Fruit fly (Drosophila melanogaster) Kc167 (cell line): ENCODE measurements around the gene Or67c.

Experiments used
- Myc ChIP-seq: fragments of >200 bp; optimal IDR thresholded peaks from 2 replicates; lab custom pipeline; 2017; ENCODE audit warnings: missing external identifiers
- h ChIP-seq: fragments of >200 bp; optimal IDR thresholded peaks from 3 replicates; lab custom pipeline; 2018; ENCODE audit warnings: missing external identifiers
- psq ChIP-seq: fragments of >200 bp; optimal IDR thresholded peaks from 2 replicates; lab custom pipeline; 2017; ENCODE audit warnings: missing external identifiers

DNA sequence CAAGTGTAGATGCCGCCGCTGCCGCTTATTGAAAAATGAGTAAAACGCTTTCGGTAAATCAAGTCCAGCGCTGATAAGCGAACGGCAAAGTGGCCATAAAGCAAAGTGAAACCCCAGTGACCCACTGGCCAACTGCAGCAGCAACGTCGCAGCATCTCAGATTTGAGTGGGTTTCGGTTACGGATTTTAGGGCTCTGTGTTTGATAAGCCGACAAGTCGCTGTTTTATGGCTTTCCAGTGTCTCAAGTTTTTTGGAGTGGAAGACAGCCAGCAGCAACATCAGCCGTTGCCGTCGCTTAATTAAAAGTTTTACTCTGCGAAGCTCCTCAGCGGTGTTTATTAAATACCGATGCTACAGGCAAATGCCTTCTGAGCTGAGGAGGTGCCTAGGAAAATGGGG, 47.1 kb downstream of the Or67c start:
- TF ChIP-seq psq = no peak
- TF ChIP-seq h = no peak
- TF ChIP-seq Myc (lab: Kevin White, UChicago) = no peak
